Worm (Caenorhabditis elegans) whole organism, late embryonic: Measurements from ENCODE around the gene lips-6.

Experiments used
- C38D4.7 ChIP-seq: fragments of 200-800 bp; sonication (Bioruptor generic); optimal IDR thresholded peaks from 2 replicates; lab custom pipeline; 2018; ENCODE audit warnings: mild to moderate bottlenecking, missing genetic modification characterization, moderate library complexity, missing compliant biosample characterization
- F13H6.1 ChIP-seq: sonication (generic microtip); optimal IDR thresholded peaks from 2 replicates; lab custom pipeline; 2016; ENCODE audit warnings: missing genetic modification characterization, missing compliant biosample characterization
- T23F11.4 ChIP-seq: fragments of 200-800 bp; sonication (Bioruptor generic); optimal IDR thresholded peaks from 2 replicates; lab custom pipeline; 2018; ENCODE audit warnings: mild to moderate bottlenecking, missing genetic modification characterization, missing compliant biosample characterization
- ahr-1 ChIP-seq: sonication (generic microtip); optimal IDR thresholded peaks from 2 replicates; lab custom pipeline; 2016; ENCODE audit warnings: missing genetic modification characterization, missing compliant biosample characterization
- ceh-14 ChIP-seq: sonication (generic microtip); optimal IDR thresholded peaks from 2 replicates; lab custom pipeline; 2016; ENCODE audit warnings: missing genotype, missing genetic modification characterization, missing compliant biosample characterization
- ceh-18 ChIP-seq: sonication (generic microtip); optimal IDR thresholded peaks from 2 replicates; lab custom pipeline; 2016; ENCODE audit warnings: missing genetic modification characterization, missing compliant biosample characterization
- ceh-2 ChIP-seq: sonication (generic microtip); optimal IDR thresholded peaks from 2 replicates; lab custom pipeline; 2016; ENCODE audit warnings: missing genotype, missing genetic modification characterization, missing compliant biosample characterization
- ceh-31 ChIP-seq: sonication (generic microtip); optimal IDR thresholded peaks from 2 replicates; lab custom pipeline; 2016; ENCODE audit warnings: missing genetic modification characterization, missing compliant biosample characterization
- ceh-34 ChIP-seq: sonication (generic microtip); optimal IDR thresholded peaks from 2 replicates; lab custom pipeline; 2016; ENCODE audit warnings: mild to moderate bottlenecking, missing genetic modification characterization, missing compliant biosample characterization
- ceh-45 ChIP-seq: fragments of 200-800 bp; sonication (Bioruptor generic); IDR thresholded peaks from 2 replicates; pipeline ENCODE4 v1.3.6; 2022; ENCODE audit warnings: missing genetic modification reagents, missing genetic modification characterization, missing compliant biosample characterization
- ceh-9 ChIP-seq: sonication (generic microtip); optimal IDR thresholded peaks from 2 replicates; lab custom pipeline; 2016; ENCODE audit warnings: mild to moderate bottlenecking, missing genetic modification characterization, inconsistent platforms, missing compliant biosample characterization
- dmd-4 ChIP-seq: sonication (generic microtip); optimal IDR thresholded peaks from 2 replicates; lab custom pipeline; 2016; ENCODE audit warnings: borderline replicate concordance, missing genetic modification characterization, missing compliant biosample characterization
- dve-1 ChIP-seq: sonication (generic microtip); optimal IDR thresholded peaks from 2 replicates; lab custom pipeline; 2017; ENCODE audit warnings: antibody characterized with exemption, mild to moderate bottlenecking, missing genetic modification characterization, missing compliant biosample characterization
- elt-2 ChIP-seq: sonication (generic microtip); optimal IDR thresholded peaks from 2 replicates; lab custom pipeline; 2016; ENCODE audit warnings: missing genetic modification reagents, missing genetic modification characterization, missing compliant biosample characterization
- fkh-6 ChIP-seq: sonication (generic microtip); optimal IDR thresholded peaks from 2 replicates; lab custom pipeline; 2016; ENCODE audit warnings: missing genetic modification characterization, missing compliant biosample characterization
- gmeb-2 ChIP-seq: sonication (generic microtip); optimal IDR thresholded peaks from 2 replicates; lab custom pipeline; 2016; ENCODE audit warnings: missing genetic modification characterization, inconsistent platforms, missing compliant biosample characterization
- hlh-13 ChIP-seq: fragments of 200-800 bp; sonication (Bioruptor generic); optimal IDR thresholded peaks from 2 replicates; lab custom pipeline; 2018; ENCODE audit warnings: mild to moderate bottlenecking, missing genetic modification characterization, missing compliant biosample characterization
- hlh-30 ChIP-seq: sonication (generic microtip); optimal IDR thresholded peaks from 2 replicates; lab custom pipeline; 2017; ENCODE audit warnings: antibody characterized with exemption, missing genetic modification characterization, missing compliant biosample characterization; ENCODE audit not compliant: insufficient read depth
- hlh-8 ChIP-seq: sonication (generic microtip); optimal IDR thresholded peaks from 2 replicates; lab custom pipeline; 2016; ENCODE audit warnings: missing genotype, missing genetic modification characterization, missing compliant biosample characterization
- lim-6 ChIP-seq: sonication (generic microtip); optimal IDR thresholded peaks from 2 replicates; lab custom pipeline; 2016; ENCODE audit warnings: missing genetic modification characterization, missing compliant biosample characterization
- lin-11 ChIP-seq: fragments of 200-800 bp; sonication (Bioruptor generic); optimal IDR thresholded peaks from 2 replicates; lab custom pipeline; 2018; ENCODE audit warnings: mild to moderate bottlenecking, missing genetic modification characterization, missing compliant biosample characterization
- nfya-1 ChIP-seq: sonication (generic microtip); optimal IDR thresholded peaks from 2 replicates; lab custom pipeline; 2017; ENCODE audit warnings: missing genetic modification characterization, mild to moderate bottlenecking, missing compliant biosample characterization, antibody characterized with exemption, moderate library complexity
- pag-3 ChIP-seq: sonication (generic microtip); optimal IDR thresholded peaks from 2 replicates; lab custom pipeline; 2016; ENCODE audit warnings: missing compliant biosample characterization, missing genetic modification characterization, borderline replicate concordance
- pax-1 ChIP-seq: fragments of 150-350 bp; optimal IDR thresholded peaks from 2 replicates; lab custom pipeline; 2014; ENCODE audit warnings: missing biosample characterization, missing genetic modification characterization
- pha-4 ChIP-seq: fragments of 150-350 bp; optimal IDR thresholded peaks from 2 replicates; lab custom pipeline; 2018; ENCODE audit warnings: missing biosample characterization, missing genetic modification reagents, missing genetic modification characterization
- pros-1 ChIP-seq: fragments of 150-350 bp; optimal IDR thresholded peaks from 2 replicates; lab custom pipeline; 2014; ENCODE audit warnings: missing biosample characterization, missing genetic modification reagents, missing genetic modification characterization
- rnt-1 ChIP-seq: sonication (generic microtip); optimal IDR thresholded peaks from 2 replicates; lab custom pipeline; 2016; ENCODE audit warnings: missing genetic modification characterization, missing compliant biosample characterization
- sdc-2 ChIP-seq: sonication (generic microtip); optimal IDR thresholded peaks from 2 replicates; lab custom pipeline; 2016; ENCODE audit warnings: missing genotype, missing genetic modification characterization, missing compliant biosample characterization
- syd-9 ChIP-seq: sonication (generic microtip); optimal IDR thresholded peaks from 2 replicates; lab custom pipeline; 2016; ENCODE audit warnings: mild to moderate bottlenecking, missing genetic modification characterization, moderate library complexity, missing compliant biosample characterization
- tbx-2 ChIP-seq: sonication (generic microtip); optimal IDR thresholded peaks from 2 replicates; lab custom pipeline; 2016; ENCODE audit warnings: missing genetic modification characterization, missing compliant biosample characterization
- ttx-3 ChIP-seq: sonication (generic microtip); optimal IDR thresholded peaks from 2 replicates; lab custom pipeline; 2016; ENCODE audit warnings: missing genetic modification reagents, missing genetic modification characterization, missing compliant biosample characterization
- unc-42 ChIP-seq: sonication (generic microtip); optimal IDR thresholded peaks from 2 replicates; lab custom pipeline; 2016; ENCODE audit warnings: missing genotype, missing genetic modification characterization, missing compliant biosample characterization
- unc-55 ChIP-seq: sonication (generic microtip); optimal IDR thresholded peaks from 2 replicates; lab custom pipeline; 2017; ENCODE audit warnings: missing biosample characterization, missing genetic modification reagents, missing genetic modification characterization
- unc-86 ChIP-seq: sonication (generic microtip); optimal IDR thresholded peaks from 2 replicates; lab custom pipeline; 2016; ENCODE audit warnings: missing genetic modification characterization, missing compliant biosample characterization
- ztf-16 ChIP-seq: sonication (generic microtip); optimal IDR thresholded peaks from 2 replicates; lab custom pipeline; 2017; ENCODE audit warnings: missing genetic modification characterization, missing compliant biosample characterization

Gene lips-6

ce11 chrIV:12010377-12010776 lies 5.1 kb downstream of the lips-6 start:
- TF ChIP-seq fkh-6 (tag; lab: Kevin White, UChicago) (no peak), syd-9 (peak; percentile 48), ztf-16 (tag; lab: Kevin White, UChicago) (no peak), sdc-2 (tag; lab: Kevin White, UChicago) (peak; percentile 4), rnt-1 (tag; lab: Kevin White, UChicago) (peak; percentile 76), dmd-4 (tag; lab: Kevin White, UChicago) (peak; percentile 8), hlh-8 (tag; lab: Kevin White, UChicago) (peak; percentile 36), ceh-34 (tag; lab: Kevin White, UChicago) (peak; percentile 47), pros-1 (tag; lab: Kevin White, UChicago) (no peak), ceh-18 (tag; lab: Kevin White, UChicago) (peak; percentile 91), C38D4.7 (no peak), lim-6 (no peak), tbx-2 (peak; percentile 38), unc-55 (peak; percentile 45), dve-1 (tag; lab: Kevin White, UChicago) (no peak), nfya-1 (peak; percentile 6), pha-4 (tag; lab: Kevin White, UChicago) (no peak), hlh-30 (tag; lab: Kevin White, UChicago) (peak; percentile 6), T23F11.4 (GFP tag; lab: Kevin White, UChicago) (no peak), ceh-14 (tag; lab: Kevin White, UChicago) (peak; percentile 22), pag-3 (tag; lab: Kevin White, UChicago) (no peak), ceh-2 (tag; lab: Kevin White, UChicago) (peak; percentile 11), pax-1 (tag; lab: Kevin White, UChicago) (no peak), elt-2 (tag; lab: Kevin White, UChicago) (no peak), ttx-3 (tag; lab: Kevin White, UChicago) (no peak)

- TF ChIP-seq ahr-1 (tag; lab: Kevin White, UChicago), result no peak
Observed at ce11 chrIV:12009046-12009674, 6.3 kb downstream of the lips-6 start.

ce11 chrIV:12005090-12005770 lies 10.3 kb downstream of the lips-6 start:
- TF ChIP-seq C38D4.7, result no peak
- TF ChIP-seq unc-86 (tag; lab: Kevin White, UChicago), result no peak
- no peak for TF ChIP-seq ceh-2 (tag; lab: Kevin White, UChicago)
- no peak for TF ChIP-seq lim-6
- TF ChIP-seq ceh-9 (tag; lab: Kevin White, UChicago), result no peak
- no peak for TF ChIP-seq ttx-3 (tag; lab: Kevin White, UChicago)
- no peak for TF ChIP-seq ceh-14 (tag; lab: Kevin White, UChicago)
- no peak for TF ChIP-seq unc-42 (tag; lab: Kevin White, UChicago)
- no peak for TF ChIP-seq ceh-31 (tag; lab: Kevin White, UChicago)
- no peak for TF ChIP-seq elt-2 (tag; lab: Kevin White, UChicago)
- no peak for TF ChIP-seq gmeb-2
- no peak for TF ChIP-seq ceh-34 (tag; lab: Kevin White, UChicago)

ce11 chrIV:11986407-11986806 lies 29.1 kb downstream of the lips-6 start:
- TF ChIP-seq fkh-6 (tag; lab: Kevin White, UChicago) (no peak), F13H6.1 (no peak)

ce11 chrIV:11970171-11970570 lies 45.3 kb downstream of the lips-6 start, which contains the start of gene ZK829.9:
Gene ZK829.9 (plus strand): TSS chrIV:11970534.
- TF ChIP-seq lin-11, result no peak
- no peak for TF ChIP-seq hlh-13
- no peak for TF ChIP-seq rnt-1 (tag; lab: Kevin White, UChicago)
- no peak for TF ChIP-seq ceh-45 (GFP tag; lab: Robert Waterston, UW)
- TF ChIP-seq, all 69 proteins: peak for 0
